Comparison of ENCODE assay signal across 3 worm cellular contexts in the genomic region with DNA sequence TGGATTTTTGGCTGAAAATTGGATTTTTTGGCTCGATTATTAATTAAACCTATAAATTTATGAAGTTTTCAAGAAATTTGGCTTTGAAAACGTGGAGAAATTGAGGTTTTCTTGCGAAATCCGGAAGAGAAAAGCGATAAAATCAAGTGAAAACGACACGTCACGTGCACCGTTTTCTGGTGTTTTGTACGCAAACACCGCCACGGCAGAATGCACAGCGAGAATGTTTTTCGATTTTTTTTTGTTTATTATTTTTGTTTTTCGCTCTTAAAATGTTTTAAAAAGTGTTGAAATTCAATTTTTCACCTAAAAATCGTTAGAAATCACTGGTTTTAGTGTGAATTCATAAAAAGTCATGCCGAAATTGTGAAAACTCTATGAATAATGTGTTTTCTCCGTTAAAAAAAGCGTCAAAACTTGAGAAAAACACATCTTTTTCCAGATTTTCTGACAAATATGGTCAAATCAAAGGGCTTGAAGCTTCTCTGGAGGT.
TF ChIP-seq lines count a peak whose summit lies in the region.

A gene (plus strand): TSS at position 443 of the 493 bp plus-strand sequence.

TF ChIP-seq in whole organism, L1 larva, 84 proteins besides CTCF, POLR2A, EP300 and RAD21 (continued from another document):
- TF ChIP-seq fos-1 (tag; optimal IDR thresholded peaks at IDR 0.05; lab: Kevin White, UChicago) (no peak), ceh-90 (tag; optimal IDR thresholded peaks at IDR 0.05; lab: Kevin White, UChicago) (no peak), ceh-82 (tag; optimal IDR thresholded peaks at IDR 0.05; lab: Kevin White, UChicago) (peak; percentile 21 to 55 (median 53)), unc-62 (GFP tag; optimal IDR thresholded peaks at IDR 0.05; lab: Kevin White, UChicago) (no peak), blmp-1 (tag; optimal IDR thresholded peaks at IDR 0.05; lab: Kevin White, UChicago) (peak; percentile 98), dpl-1 (GFP tag; optimal IDR thresholded peaks at IDR 0.05; lab: Kevin White, UChicago) (peak; percentile 55 to 72 (median 69)), Y116A8C.19 (tag; optimal IDR thresholded peaks at IDR 0.05; lab: Kevin White, UChicago; ENCODE audit: borderline replicate concordance) (no peak), C16A3.4 (tag; optimal IDR thresholded peaks at IDR 0.05; lab: Kevin White, UChicago) (peak; percentile 14), mdl-1 (tag; optimal IDR thresholded peaks at IDR 0.05; lab: Kevin White, UChicago) (peak in 1 of 2 experiments; percentile 34), mab-9 (GFP tag; IDR thresholded peaks at IDR 0.05; lab: Robert Waterston, UW) (no peak), mep-1 (tag; optimal IDR thresholded peaks at IDR 0.05; lab: Kevin White, UChicago) (peak; percentile 79), efl-1 (optimal IDR thresholded peaks at IDR 0.05; lab: Kevin White, UChicago) (peak; percentile 57 to 70), efl-1 (GFP tag; optimal IDR thresholded peaks at IDR 0.05 in 1 of 2; lab: Kevin White, UChicago) (peak; percentile 68 to 94), isw-1 (GFP tag; IDR thresholded peaks at IDR 0.05; lab: Robert Waterston, UW) (peak; percentile 22; the same call in 1 of the 2 replicates), F16B12.6 (tag; optimal IDR thresholded peaks at IDR 0.05; lab: Kevin White, UChicago) (peak; percentile 96), ceh-88 (GFP tag; IDR thresholded peaks at IDR 0.05; lab: Robert Waterston, UW) (0 out of 2 replicates have a peak, but pooled peaks have one; percentile 21), lsy-2 (tag; optimal IDR thresholded peaks at IDR 0.05; lab: Kevin White, UChicago) (peak; percentile 63 to 67), tbx-2 (tag; optimal IDR thresholded peaks at IDR 0.05; lab: Kevin White, UChicago) (peak; percentile 19)

TF ChIP-seq in whole organism, L2 larva, 48 proteins besides CTCF, POLR2A, EP300 and RAD21 (continued from another document):
- TF ChIP-seq nhr-129 (tag; optimal IDR thresholded peaks at IDR 0.05; lab: Kevin White, UChicago) (peak; percentile 45), alr-1 (tag; optimal IDR thresholded peaks at IDR 0.05; lab: Kevin White, UChicago) (no peak), egl-27 (tag; optimal IDR thresholded peaks at IDR 0.05; lab: Kevin White, UChicago) (no peak), unc-39 (tag; optimal IDR thresholded peaks at IDR 0.05; lab: Kevin White, UChicago) (no peak), nhr-25 (tag; optimal IDR thresholded peaks at IDR 0.05; lab: Kevin White, UChicago) (peak; percentile 27), peb-1 (tag; optimal IDR thresholded peaks at IDR 0.05; lab: Kevin White, UChicago) (no peak), fos-1 (tag; optimal IDR thresholded peaks at IDR 0.05; lab: Kevin White, UChicago) (peak; percentile 36), zag-1 (tag; optimal IDR thresholded peaks at IDR 0.05; lab: Kevin White, UChicago) (no peak), ztf-1 (GFP tag; conservative IDR thresholded peaks at IDR 0.05; lab: Robert Waterston, UW) (no peak), skn-1 (tag; optimal IDR thresholded peaks at IDR 0.05; lab: Kevin White, UChicago) (no peak), lin-13 (GFP tag; optimal IDR thresholded peaks at IDR 0.05; lab: Kevin White, UChicago) (no peak), sma-9 (GFP tag; optimal IDR thresholded peaks at IDR 0.05; lab: Kevin White, UChicago) (no peak), sma-9 (tag; optimal IDR thresholded peaks at IDR 0.05; lab: Kevin White, UChicago) (no peak), mdl-1 (tag; optimal IDR thresholded peaks at IDR 0.05; lab: Kevin White, UChicago) (peak in 1 of 2 experiments; percentile 42), dmd-4 (tag; optimal IDR thresholded peaks at IDR 0.05; lab: Kevin White, UChicago) (no peak), gmeb-1 (tag; optimal IDR thresholded peaks at IDR 0.05; lab: Kevin White, UChicago) (peak; percentile 63), elt-1 (tag; optimal IDR thresholded peaks at IDR 0.05; lab: Kevin White, UChicago) (no peak), mbf-1 (tag; optimal IDR thresholded peaks at IDR 0.05; lab: Kevin White, UChicago) (no peak), Y55F3AM.14 (GFP tag; optimal IDR thresholded peaks at IDR 0.05; lab: Kevin White, UChicago) (no peak), nhr-237 (tag; optimal IDR thresholded peaks at IDR 0.05; lab: Kevin White, UChicago) (no peak), unc-55 (GFP tag; optimal IDR thresholded peaks at IDR 0.05; lab: Kevin White, UChicago) (peak; percentile 62), ama-1 (optimal IDR thresholded peaks at IDR 0.05; lab: Kevin White, UChicago) (no peak), lin-11 (tag; optimal IDR thresholded peaks at IDR 0.05; lab: Kevin White, UChicago) (no peak), R02D3.7 (tag; optimal IDR thresholded peaks at IDR 0.05; lab: Kevin White, UChicago) (no peak), nhr-77 (tag; optimal IDR thresholded peaks at IDR 0.05; lab: Kevin White, UChicago) (no peak), ZK546.5 (tag; optimal IDR thresholded peaks at IDR 0.05; lab: Kevin White, UChicago) (no peak), C34F6.9 (tag; optimal IDR thresholded peaks at IDR 0.05; lab: Kevin White, UChicago) (peak; percentile 51), ztf-11 (tag; optimal IDR thresholded peaks at IDR 0.05; lab: Kevin White, UChicago) (no peak), snpc-4 (tag; optimal IDR thresholded peaks at IDR 0.05; lab: Kevin White, UChicago) (no peak), sem-4 (tag; optimal IDR thresholded peaks at IDR 0.05; lab: Kevin White, UChicago) (peak; percentile 49), unc-62 (GFP tag; optimal IDR thresholded peaks at IDR 0.05; lab: Kevin White, UChicago) (no peak), lsy-2 (tag; optimal IDR thresholded peaks at IDR 0.05; lab: Kevin White, UChicago) (peak; percentile 3 to 70), nhr-10 (tag; optimal IDR thresholded peaks at IDR 0.05; lab: Kevin White, UChicago) (no peak), ceh-16 (tag; optimal IDR thresholded peaks at IDR 0.05; lab: Kevin White, UChicago) (no peak), sma-3 (GFP tag; optimal IDR thresholded peaks at IDR 0.05; lab: Kevin White, UChicago) (no peak), blmp-1 (tag; optimal IDR thresholded peaks at IDR 0.05; lab: Kevin White, UChicago; ENCODE audit: insufficient read depth) (peak; percentile 74), elt-3 (tag; optimal IDR thresholded peaks at IDR 0.05; lab: Kevin White, UChicago) (no peak), nhr-6 (tag; optimal IDR thresholded peaks at IDR 0.05; lab: Kevin White, UChicago) (no peak)

TF ChIP-seq in whole organism, L4 larva, 104 proteins besides CTCF, POLR2A, EP300 and RAD21 (continued from another document):
- TF ChIP-seq dpl-1 (GFP tag; optimal IDR thresholded peaks at IDR 0.05; lab: Kevin White, UChicago), result peak; percentile 52
- TF ChIP-seq nhr-76 (tag; optimal IDR thresholded peaks at IDR 0.05; lab: Kevin White, UChicago), result no peak
- TF ChIP-seq nhr-28 (tag; optimal IDR thresholded peaks at IDR 0.05; lab: Kevin White, UChicago), result no peak
- TF ChIP-seq pha-4 (GFP tag; IDR thresholded peaks at IDR 0.05; lab: Robert Waterston, UW), result no peak
- TF ChIP-seq pha-4 (tag; optimal IDR thresholded peaks at IDR 0.05; lab: Kevin White, UChicago), result no peak
- peak; percentile 72 for TF ChIP-seq mes-2 (tag; optimal IDR thresholded peaks at IDR 0.05; lab: Kevin White, UChicago; ENCODE audit: poor library complexity, severe bottlenecking)
- peak; percentile 53 for TF ChIP-seq lin-38 (GFP tag; IDR thresholded peaks at IDR 0.05; lab: Robert Waterston, UW)
- TF ChIP-seq daf-16 (GFP tag; optimal IDR thresholded peaks at IDR 0.05; lab: Kevin White, UChicago), result no peak
- TF ChIP-seq daf-16 (tag; optimal IDR thresholded peaks at IDR 0.05; lab: Kevin White, UChicago), result peak; percentile 51
- TF ChIP-seq lsy-2 (tag; optimal IDR thresholded peaks at IDR 0.05; lab: Kevin White, UChicago), result peak in 1 of 2 experiments; percentile 64
